Worm (Caenorhabditis elegans): ENCODE data around the gene R07G3.8.

- TF ChIP-seq aly-2 (tag; optimal IDR thresholded peaks at IDR 0.05) (no peak), mdl-1 (tag; optimal IDR thresholded peaks at IDR 0.05) (no peak)
Measured at ce11 chrII:7630052-7630451, 9.7 kb upstream of the R07G3.8 start.
